Worm (Caenorhabditis elegans): ENCODE data around the gene pgp-13.

The pgp-13 gene

DNA sequence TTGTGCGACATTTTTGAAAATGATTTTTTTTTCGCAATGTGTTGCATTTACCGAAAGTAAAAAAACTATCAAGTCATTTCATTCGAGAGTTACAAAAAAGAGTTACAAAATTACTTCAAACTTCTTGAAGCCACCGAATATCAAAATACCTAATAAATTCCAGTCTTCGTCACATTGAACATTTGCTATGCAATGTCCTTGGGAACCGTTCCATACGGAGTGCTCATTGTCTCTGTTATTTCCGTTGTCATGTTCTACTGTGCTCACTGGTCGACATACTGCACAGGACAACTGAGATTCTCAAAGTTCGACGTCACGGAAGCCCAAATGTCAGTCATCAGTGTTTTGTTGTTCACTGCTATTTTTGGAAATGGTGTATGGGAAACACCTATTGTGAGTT lies 25.5 kb downstream of the pgp-13 start:
- no peak for TF ChIP-seq ztf-25 (GFP tag; IDR thresholded peaks at IDR 0.05)
- TF ChIP-seq F33H1.4 (GFP tag; IDR thresholded peaks at IDR 0.05) = no peak
- TF ChIP-seq madf-6 (GFP tag; IDR thresholded peaks at IDR 0.05) = 0 out of 2 replicates have a peak, but pooled peaks have one; percentile 15

DNA sequence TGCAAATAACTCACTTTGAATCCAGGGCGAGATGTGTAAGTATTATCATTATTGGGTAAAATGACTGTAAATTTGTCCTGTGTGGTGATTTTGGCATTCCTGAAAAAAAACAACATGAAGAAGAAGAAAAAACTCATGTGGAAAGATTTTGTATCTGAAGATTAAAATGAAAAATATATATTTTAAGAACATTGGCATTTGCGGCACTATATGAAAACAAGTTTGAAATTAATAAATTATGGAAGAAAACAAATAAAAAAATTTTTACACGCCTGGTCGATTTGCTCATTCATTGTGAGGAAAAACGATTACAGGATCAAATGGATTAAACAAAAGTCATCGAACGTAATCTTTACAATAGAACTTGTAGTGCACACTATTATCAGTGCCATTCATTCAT lies 31.1 kb downstream of the pgp-13 start, which contains the start of gene ilc-17.1:
TSS of gene ilc-17.1 (minus strand) at position 101 of the 400 bp plus-strand sequence.
- TF ChIP-seq madf-3 (GFP tag; IDR thresholded peaks at IDR 0.05) = no peak
- no peak for TF ChIP-seq hlh-12 (tag; optimal IDR thresholded peaks at IDR 0.05)
- TF ChIP-seq efl-1 (GFP tag; optimal IDR thresholded peaks at IDR 0.05) = no peak
- no peak for TF ChIP-seq madf-8 (GFP tag; conservative IDR thresholded peaks at IDR 0.05)
- no peak for TF ChIP-seq B0261.1 (tag; optimal IDR thresholded peaks at IDR 0.05)
- TF ChIP-seq ZK185.1 (tag; optimal IDR thresholded peaks at IDR 0.05; ENCODE audit: poor library complexity, severe bottlenecking) = no peak

ce11 chrX:12780674-12781073 lies 42.1 kb downstream of the pgp-13 start:
- peak; percentile 53 for TF ChIP-seq nhr-80 (tag; optimal IDR thresholded peaks at IDR 0.05)
- TF ChIP-seq F57A8.1 (GFP tag; optimal IDR thresholded peaks at IDR 0.05) = no peak

DNA sequence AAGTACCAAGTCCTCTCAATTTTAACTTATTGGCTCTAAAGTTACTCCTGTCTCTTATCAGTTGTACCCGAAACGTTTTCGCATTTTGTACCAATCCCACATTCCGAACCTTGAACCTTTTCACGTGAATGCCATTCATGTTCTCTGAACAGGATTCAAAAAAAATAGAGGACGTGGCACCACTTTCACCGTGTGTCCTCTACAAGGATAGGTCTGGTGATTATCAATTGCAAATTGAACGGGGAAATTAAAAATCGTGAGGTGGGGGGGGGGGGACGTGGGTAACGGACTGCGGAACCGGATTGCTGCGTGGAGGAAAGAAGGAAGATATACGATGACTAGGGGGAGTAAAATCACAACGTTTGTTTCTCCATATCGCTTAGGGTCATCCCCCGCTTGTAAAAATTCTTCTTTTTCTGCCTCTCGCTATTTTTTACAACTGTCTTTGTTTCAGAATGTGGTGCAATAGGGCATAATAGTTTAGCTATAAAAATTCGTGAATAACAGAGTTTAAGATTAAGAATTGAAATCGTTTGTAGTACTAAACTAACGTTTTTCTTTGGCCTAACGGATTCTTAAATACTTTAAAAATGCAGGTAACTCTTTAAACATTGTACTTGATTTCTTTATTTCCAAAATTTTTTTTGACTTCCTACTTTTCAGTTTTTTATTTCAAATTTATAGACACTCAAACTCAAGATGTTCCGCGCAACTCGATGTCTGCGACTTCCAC lies 43.3 kb downstream of the pgp-13 start, which contains the start of gene alh-13:
TSS of gene alh-13 (plus strand) at position 683 of the 733 bp plus-strand sequence.
- no peak for TF ChIP-seq atf-7 (tag; optimal IDR thresholded peaks at IDR 0.05)
- TF ChIP-seq dpff-1 (tag; optimal IDR thresholded peaks at IDR 0.05) = no peak
- no peak for TF ChIP-seq lin-40 (tag; optimal IDR thresholded peaks at IDR 0.05)
- no peak for TF ChIP-seq hlh-26 (GFP tag; conservative IDR thresholded peaks at IDR 0.05)

ce11 chrX:12787624-12788023 lies 49.1 kb downstream of the pgp-13 start, which contains the start of gene str-124:
Gene str-124, plus strand, starts transcription at chrX:12787924.
- TF ChIP-seq Y53F4B.3 (GFP tag; IDR thresholded peaks at IDR 0.05) (no peak), hrde-1 (tag; optimal IDR thresholded peaks at IDR 0.05; ENCODE audit: borderline replicate concordance) (no peak), ama-1 (optimal IDR thresholded peaks at IDR 0.05) (no peak), ama-1 (GFP tag; optimal IDR thresholded peaks at IDR 0.05) (no peak), lsl-1 (GFP tag; optimal IDR thresholded peaks at IDR 0.05) (no peak), Y56A3A.18 (GFP tag; IDR thresholded peaks at IDR 0.05) (no peak), ztf-26 (tag; optimal IDR thresholded peaks at IDR 0.05) (no peak)

- TF ChIP-seq ceh-27 (GFP tag; optimal IDR thresholded peaks at IDR 0.05) (no peak), mxl-1 (tag; optimal IDR thresholded peaks at IDR 0.05) (no peak), hmg-1.2 (GFP tag; IDR thresholded peaks at IDR 0.05) (no peak), let-607 (tag; optimal IDR thresholded peaks at IDR 0.05) (no peak), tbp1 (GFP tag; optimal IDR thresholded peaks at IDR 0.05) (no peak), F10E7.11 (tag; optimal IDR thresholded peaks at IDR 0.05) (no peak), mes-4 (tag; optimal IDR thresholded peaks at IDR 0.05) (no peak), nfya-1 (tag; optimal IDR thresholded peaks at IDR 0.05; ENCODE audit: borderline replicate concordance, insufficient read depth) (no peak), cebp-1 (GFP tag; IDR thresholded peaks at IDR 0.05) (no peak), cebp-1 (tag; optimal IDR thresholded peaks at IDR 0.05) (no peak), lsl-1 (GFP tag; optimal IDR thresholded peaks at IDR 0.05) (no peak), gei-17 (GFP tag; optimal IDR thresholded peaks at IDR 0.05) (no peak), B0261.1 (tag; optimal IDR thresholded peaks at IDR 0.05) (no peak), D2030.7 (GFP tag; IDR thresholded peaks at IDR 0.05) (no peak), let-526 (GFP tag; IDR thresholded peaks at IDR 0.05) (no peak), snpc-4 (GFP tag; optimal IDR thresholded peaks at IDR 0.05) (no peak), snpc-4 (tag; optimal IDR thresholded peaks at IDR 0.05) (no peak)
Measured at ce11 chrX:12790036-12790435, 51.5 kb downstream of the pgp-13 start, which contains the start of gene str-123. Gene str-123, plus strand, starts transcription at chrX:12790336.
